Worm (Caenorhabditis elegans) whole organism, midembryonic: ENCODE measurements around the gene F44E5.2.

Experiments used
- T22C8.4 ChIP-seq: fragments of 200-800 bp; sonication (Bioruptor generic); IDR thresholded peaks from 2 replicates; pipeline ENCODE4 v1.3.6; 2022; ENCODE audit warnings: missing genetic modification characterization, missing compliant biosample characterization
- cog-1 ChIP-seq: sonication (generic microtip); optimal IDR thresholded peaks from 2 replicates; lab custom pipeline; 2016; ENCODE audit warnings: missing genetic modification characterization, missing compliant biosample characterization
- flt-1 ChIP-seq: fragments of 200-800 bp; sonication (Bioruptor generic); IDR thresholded peaks from 2 replicates; pipeline ENCODE4 v1.3.6; 2022; ENCODE audit warnings: missing genetic modification characterization, missing compliant biosample characterization
- klf-2 ChIP-seq: fragments of 200-800 bp; sonication (Bioruptor generic); conservative IDR thresholded peaks from 2 replicates; pipeline ENCODE4 v1.3.6; 2022; ENCODE audit warnings: missing genetic modification reagents, missing genetic modification characterization, missing compliant biosample characterization
- med-1 ChIP-seq: sonication (generic microtip); optimal IDR thresholded peaks from 2 replicates; lab custom pipeline; 2017; ENCODE audit warnings: missing genetic modification characterization, mild to moderate bottlenecking, missing compliant biosample characterization, antibody characterized with exemption, missing genetic modification reagents; ENCODE audit not compliant: insufficient read depth
- ref-1 ChIP-seq: fragments of 200-800 bp; sonication (Bioruptor generic); conservative IDR thresholded peaks from 2 replicates; pipeline ENCODE4 v1.3.6; 2022; ENCODE audit warnings: missing genetic modification reagents, missing genetic modification characterization, missing compliant biosample characterization
- tab-1 ChIP-seq: fragments of 200-800 bp; sonication (Bioruptor generic); IDR thresholded peaks from 2 replicates; pipeline ENCODE4 v1.3.6; 2022; ENCODE audit warnings: missing genetic modification characterization, missing compliant biosample characterization
- ztf-23 ChIP-seq: fragments of 200-800 bp; sonication (Bioruptor generic); IDR thresholded peaks from 2 replicates; pipeline ENCODE4 v1.3.6; 2022; ENCODE audit warnings: missing genetic modification reagents, missing genetic modification characterization, missing compliant biosample characterization
- ztf-29 ChIP-seq: fragments of 200-800 bp; sonication (Bioruptor generic); IDR thresholded peaks from 2 replicates; pipeline ENCODE4 v1.3.6; 2022; ENCODE audit warnings: missing genetic modification reagents, missing genetic modification characterization, missing compliant biosample characterization

Gene F44E5.2

ce11 chrII:11761806-11762512 is 4.6 kb upstream of the F44E5.2 start:
- no peak for TF ChIP-seq tab-1 (GFP tag; lab: Robert Waterston, UW)
- no peak for TF ChIP-seq ztf-23 (GFP tag; lab: Robert Waterston, UW)
- no peak for TF ChIP-seq T22C8.4 (GFP tag; lab: Robert Waterston, UW)
- no peak for TF ChIP-seq ztf-29 (GFP tag; lab: Robert Waterston, UW)
- TF ChIP-seq klf-2 (GFP tag; lab: Robert Waterston, UW) = no peak
- TF ChIP-seq ref-1 = no peak
- no peak for TF ChIP-seq flt-1 (GFP tag; lab: Robert Waterston, UW)
- no peak for TF ChIP-seq med-1 (GFP tag; lab: Kevin White, UChicago)
- TF ChIP-seq cog-1 = no peak

- TF ChIP-seq ref-1 (no peak), med-1 (GFP tag; lab: Kevin White, UChicago) (no peak), cog-1 (no peak), tab-1 (GFP tag; lab: Robert Waterston, UW) (0 out of 2 replicates have a peak, but pooled peaks have one; percentile 28)
Measured at ce11 chrII:11765506-11766152, 943 bp upstream of the F44E5.2 start.

- no peak for TF ChIP-seq ztf-29 (GFP tag; lab: Robert Waterston, UW)
- TF ChIP-seq med-1 (GFP tag; lab: Kevin White, UChicago) = no peak
- no peak for TF ChIP-seq klf-2 (GFP tag; lab: Robert Waterston, UW)
- no peak for TF ChIP-seq ref-1
- no peak for TF ChIP-seq tab-1 (GFP tag; lab: Robert Waterston, UW)
- no peak for TF ChIP-seq flt-1 (GFP tag; lab: Robert Waterston, UW)
- TF ChIP-seq T22C8.4 (GFP tag; lab: Robert Waterston, UW) = no peak
- TF ChIP-seq cog-1 = no peak
- TF ChIP-seq ztf-23 (GFP tag; lab: Robert Waterston, UW) = no peak
Measured at ce11 chrII:11772364-11772763, 5.8 kb downstream of the F44E5.2 start, which contains the start of gene F44E5.15. TSS of gene F44E5.15 (plus strand) at chrII:11772664.

- TF ChIP-seq flt-1 (GFP tag; lab: Robert Waterston, UW) (no peak), tab-1 (GFP tag; lab: Robert Waterston, UW) (no peak), med-1 (GFP tag; lab: Kevin White, UChicago) (no peak), cog-1 (no peak), T22C8.4 (GFP tag; lab: Robert Waterston, UW) (no peak), ztf-23 (GFP tag; lab: Robert Waterston, UW) (no peak), klf-2 (GFP tag; lab: Robert Waterston, UW) (no peak), ref-1 (no peak), ztf-29 (GFP tag; lab: Robert Waterston, UW) (no peak)
Measured at ce11 chrII:11774218-11774617, 7.6 kb downstream of the F44E5.2 start, which contains the start of gene F44E5.1. TSS of gene F44E5.1 (minus strand) at chrII:11774559.

- TF ChIP-seq ztf-29 (GFP tag; lab: Robert Waterston, UW) (no peak), cog-1 (no peak), ref-1 (no peak), med-1 (GFP tag; lab: Kevin White, UChicago) (no peak), ztf-23 (GFP tag; lab: Robert Waterston, UW) (no peak), T22C8.4 (GFP tag; lab: Robert Waterston, UW) (no peak)
Measured at ce11 chrII:11777893-11778480, 11.4 kb downstream of the F44E5.2 start, which contains the start of the genes patr-1 and dna-2. TSS of gene patr-1 (minus strand) at chrII:11777943. TSS of gene dna-2 (plus strand) at chrII:11778430.

ce11 chrII:11782493-11782892 is 15.9 kb downstream of the F44E5.2 start, which contains the start of gene F43G6.16:
TSS of gene F43G6.16 (minus strand) at chrII:11782633.
- no peak for TF ChIP-seq ref-1
- TF ChIP-seq ztf-23 (GFP tag; lab: Robert Waterston, UW) = no peak
- no peak for TF ChIP-seq cog-1
- no peak for TF ChIP-seq flt-1 (GFP tag; lab: Robert Waterston, UW)
- TF ChIP-seq ztf-29 (GFP tag; lab: Robert Waterston, UW) = no peak
- no peak for TF ChIP-seq klf-2 (GFP tag; lab: Robert Waterston, UW)
- TF ChIP-seq med-1 (GFP tag; lab: Kevin White, UChicago) = no peak
- TF ChIP-seq T22C8.4 (GFP tag; lab: Robert Waterston, UW) = no peak
- TF ChIP-seq tab-1 (GFP tag; lab: Robert Waterston, UW) = no peak

ce11 chrII:11788025-11788424 is 21.5 kb downstream of the F44E5.2 start:
- TF ChIP-seq med-1 (GFP tag; lab: Kevin White, UChicago) = no peak
- TF ChIP-seq ref-1 = no peak
- no peak for TF ChIP-seq ztf-23 (GFP tag; lab: Robert Waterston, UW)
- no peak for TF ChIP-seq klf-2 (GFP tag; lab: Robert Waterston, UW)

- no peak for TF ChIP-seq klf-2 (GFP tag; lab: Robert Waterston, UW)
- TF ChIP-seq ztf-23 (GFP tag; lab: Robert Waterston, UW) = no peak
- no peak for TF ChIP-seq tab-1 (GFP tag; lab: Robert Waterston, UW)
- no peak for TF ChIP-seq flt-1 (GFP tag; lab: Robert Waterston, UW)
- no peak for TF ChIP-seq ref-1
- TF ChIP-seq ztf-29 (GFP tag; lab: Robert Waterston, UW) = no peak
- TF ChIP-seq med-1 (GFP tag; lab: Kevin White, UChicago) = no peak
- no peak for TF ChIP-seq T22C8.4 (GFP tag; lab: Robert Waterston, UW)
- no peak for TF ChIP-seq cog-1
Measured at ce11 chrII:11790458-11790857, 23.9 kb downstream of the F44E5.2 start, which contains the start of gene F43G6.4. TSS of gene F43G6.4 (plus strand) at chrII:11790758.

- TF ChIP-seq klf-2 (GFP tag; lab: Robert Waterston, UW) (no peak), flt-1 (GFP tag; lab: Robert Waterston, UW) (no peak), cog-1 (no peak)
Measured at ce11 chrII:11794392-11794791, 27.8 kb downstream of the F44E5.2 start.
